Worm (Caenorhabditis elegans): ENCODE measurements around the gene unc-6.
A peak's percentile ranks its signal among the peaks of the same experiment; 100 is the strongest.

Gene unc-6

DNA sequence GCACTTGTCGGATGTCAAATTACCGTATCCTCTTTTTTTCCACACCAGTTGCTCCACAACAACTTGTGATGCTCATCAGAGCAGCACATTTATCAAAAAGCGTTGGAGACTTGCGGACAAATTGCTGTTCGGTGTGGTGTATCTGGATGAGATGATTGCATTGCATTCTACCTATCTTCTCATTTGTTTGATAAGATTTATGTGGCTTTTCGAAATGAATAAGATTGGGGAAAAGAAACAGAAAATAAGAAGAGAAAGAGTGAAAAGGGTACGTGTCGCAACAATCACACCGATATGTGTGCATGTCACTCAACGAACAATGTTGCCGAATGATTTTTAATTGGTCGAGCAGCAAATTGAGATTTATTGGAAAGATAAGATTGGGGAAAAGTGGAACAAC lies 4.6 kb downstream of the unc-6 start (continued):
- TF ChIP-seq lin-11 (tag; optimal IDR thresholded peaks at IDR 0.05) (no peak), dmd-4 (tag; optimal IDR thresholded peaks at IDR 0.05) (no peak), Y55F3AM.14 (GFP tag; optimal IDR thresholded peaks at IDR 0.05) (no peak), mdl-1 (tag; optimal IDR thresholded peaks at IDR 0.05) (no peak), nhr-237 (tag; optimal IDR thresholded peaks at IDR 0.05) (no peak), nhr-77 (tag; optimal IDR thresholded peaks at IDR 0.05) (no peak), aly-2 (tag; optimal IDR thresholded peaks at IDR 0.05) (no peak), unc-39 (tag; optimal IDR thresholded peaks at IDR 0.05) (no peak), R02D3.7 (tag; optimal IDR thresholded peaks at IDR 0.05) (no peak), lin-39 (tag; optimal IDR thresholded peaks at IDR 0.05) (peak; percentile 6), ceh-16 (tag; optimal IDR thresholded peaks at IDR 0.05) (no peak)

ce11 chrX:6899848-6900247 lies 10.4 kb downstream of the unc-6 start, which contains the start of gene F14B8.4:
TSS of gene F14B8.4 (minus strand) at chrX:6899948.
- TF ChIP-seq snpc-4 (tag; optimal IDR thresholded peaks at IDR 0.05) (no peak), fos-1 (tag; optimal IDR thresholded peaks at IDR 0.05) (no peak), F13H6.1 (tag; optimal IDR thresholded peaks at IDR 0.05) (no peak), nhr-10 (tag; optimal IDR thresholded peaks at IDR 0.05) (no peak), elt-1 (tag; optimal IDR thresholded peaks at IDR 0.05) (no peak), ceh-16 (tag; optimal IDR thresholded peaks at IDR 0.05) (no peak), egl-27 (tag; optimal IDR thresholded peaks at IDR 0.05) (no peak), mdl-1 (tag; optimal IDR thresholded peaks at IDR 0.05) (no peak), ceh-82 (tag; optimal IDR thresholded peaks at IDR 0.05) (no peak), unc-62 (GFP tag; optimal IDR thresholded peaks at IDR 0.05) (no peak), lin-11 (tag; optimal IDR thresholded peaks at IDR 0.05) (no peak), ztf-11 (tag; optimal IDR thresholded peaks at IDR 0.05) (no peak), Y55F3AM.14 (GFP tag; optimal IDR thresholded peaks at IDR 0.05) (no peak), nhr-12 (tag; optimal IDR thresholded peaks at IDR 0.05) (no peak)

- TF ChIP-seq Y55F3AM.14 (GFP tag; optimal IDR thresholded peaks at IDR 0.05) (no peak), mbf-1 (tag; optimal IDR thresholded peaks at IDR 0.05) (no peak), dmd-4 (tag; optimal IDR thresholded peaks at IDR 0.05) (no peak), nhr-129 (tag; optimal IDR thresholded peaks at IDR 0.05) (no peak)
Measured at ce11 chrX:6901078-6901477, 11.6 kb downstream of the unc-6 start, which contains the start of gene pes-23. TSS of gene pes-23 (plus strand) at chrX:6901378.

DNA sequence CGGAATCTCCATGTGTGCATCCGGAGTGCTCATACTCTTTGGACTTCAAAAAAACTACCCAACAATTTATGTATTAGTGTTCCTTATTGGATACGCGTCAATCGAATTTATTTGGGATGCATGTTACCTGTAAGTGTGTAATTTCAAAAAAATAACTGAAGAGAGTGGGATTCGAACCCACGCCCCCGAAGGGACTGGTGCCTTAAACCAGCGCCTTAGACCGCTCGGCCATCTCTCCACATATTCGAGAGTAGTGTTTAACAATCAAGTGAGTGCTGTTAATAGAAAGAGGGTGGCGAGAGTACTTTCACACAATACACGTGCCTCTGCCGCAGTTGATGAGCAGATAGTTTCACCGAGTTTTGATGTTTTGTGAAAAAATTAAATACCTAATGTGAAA lies 13.5 kb downstream of the unc-6 start:
- TF ChIP-seq ZK546.5 (tag; optimal IDR thresholded peaks at IDR 0.05), result no peak
- peak; percentile 37 to 41 for TF ChIP-seq lsy-2 (tag; optimal IDR thresholded peaks at IDR 0.05)
- TF ChIP-seq nhr-237 (tag; optimal IDR thresholded peaks at IDR 0.05), result no peak
- peak; percentile 25 for TF ChIP-seq fos-1 (tag; optimal IDR thresholded peaks at IDR 0.05)
- TF ChIP-seq mdl-1 (tag; optimal IDR thresholded peaks at IDR 0.05), result peak; percentile 11 to 53
- TF ChIP-seq unc-55 (GFP tag; optimal IDR thresholded peaks at IDR 0.05), result peak; percentile 74
- peak; percentile 46 for TF ChIP-seq sma-9 (GFP tag; optimal IDR thresholded peaks at IDR 0.05)
- no peak for TF ChIP-seq sma-9 (tag; optimal IDR thresholded peaks at IDR 0.05)
- peak; percentile 11 for TF ChIP-seq C34F6.9 (tag; optimal IDR thresholded peaks at IDR 0.05)
- peak; percentile 36 for TF ChIP-seq lin-13 (GFP tag; optimal IDR thresholded peaks at IDR 0.05)
- no peak for TF ChIP-seq lin-39 (tag; optimal IDR thresholded peaks at IDR 0.05)
- TF ChIP-seq unc-62 (GFP tag; optimal IDR thresholded peaks at IDR 0.05), result no peak
- peak; percentile 21 for TF ChIP-seq nhr-21 (tag; optimal IDR thresholded peaks at IDR 0.05)
- peak; percentile 53 for TF ChIP-seq crh-2 (tag; optimal IDR thresholded peaks at IDR 0.05)
- peak; percentile 58 for TF ChIP-seq sma-3 (GFP tag; optimal IDR thresholded peaks at IDR 0.05)
- TF ChIP-seq ztf-11 (tag; optimal IDR thresholded peaks at IDR 0.05), result no peak
- TF ChIP-seq nhr-25 (tag; optimal IDR thresholded peaks at IDR 0.05), result peak; percentile 7
- TF ChIP-seq nhr-129 (tag; optimal IDR thresholded peaks at IDR 0.05), result peak; percentile 74
- peak; percentile 55 for TF ChIP-seq F13H6.1 (tag; optimal IDR thresholded peaks at IDR 0.05)
- TF ChIP-seq alr-1 (tag; optimal IDR thresholded peaks at IDR 0.05), result no peak

- TF ChIP-seq mdl-1 (tag; optimal IDR thresholded peaks at IDR 0.05) (no peak), unc-55 (GFP tag; optimal IDR thresholded peaks at IDR 0.05) (no peak), alr-1 (tag; optimal IDR thresholded peaks at IDR 0.05) (no peak), Y55F3AM.14 (GFP tag; optimal IDR thresholded peaks at IDR 0.05) (no peak), sma-3 (GFP tag; optimal IDR thresholded peaks at IDR 0.05) (no peak), nhr-129 (tag; optimal IDR thresholded peaks at IDR 0.05) (peak; percentile 7), sma-9 (GFP tag; optimal IDR thresholded peaks at IDR 0.05) (no peak), sma-9 (tag; optimal IDR thresholded peaks at IDR 0.05) (no peak), nhr-25 (tag; optimal IDR thresholded peaks at IDR 0.05) (peak; percentile 8), dmd-4 (tag; optimal IDR thresholded peaks at IDR 0.05) (no peak), lin-39 (tag; optimal IDR thresholded peaks at IDR 0.05) (no peak)
Measured at ce11 chrX:6904064-6904771, 14.7 kb downstream of the unc-6 start, which contains the start of gene sid-5. TSS of gene sid-5 (plus strand) at chrX:6904721.
